Worm (Caenorhabditis elegans) whole organism, midembryonic: ENCODE data around the gene F10G7.5.

Experiments
- cog-1 ChIP-seq: sonication (generic microtip); optimal IDR thresholded peaks from 2 replicates; lab custom pipeline; 2016; ENCODE audit warnings: missing genetic modification characterization, missing compliant biosample characterization
- flt-1 ChIP-seq: fragments of 200-800 bp; sonication (Bioruptor generic); IDR thresholded peaks from 2 replicates; pipeline ENCODE4 v1.3.6; 2022; ENCODE audit warnings: missing genetic modification characterization, missing compliant biosample characterization
- med-1 ChIP-seq: sonication (generic microtip); optimal IDR thresholded peaks from 2 replicates; lab custom pipeline; 2017; ENCODE audit warnings: missing genetic modification characterization, mild to moderate bottlenecking, missing compliant biosample characterization, antibody characterized with exemption, missing genetic modification reagents; ENCODE audit not compliant: insufficient read depth
- ref-1 ChIP-seq: fragments of 200-800 bp; sonication (Bioruptor generic); conservative IDR thresholded peaks from 2 replicates; pipeline ENCODE4 v1.3.6; 2022; ENCODE audit warnings: missing genetic modification reagents, missing genetic modification characterization, missing compliant biosample characterization

DNA sequence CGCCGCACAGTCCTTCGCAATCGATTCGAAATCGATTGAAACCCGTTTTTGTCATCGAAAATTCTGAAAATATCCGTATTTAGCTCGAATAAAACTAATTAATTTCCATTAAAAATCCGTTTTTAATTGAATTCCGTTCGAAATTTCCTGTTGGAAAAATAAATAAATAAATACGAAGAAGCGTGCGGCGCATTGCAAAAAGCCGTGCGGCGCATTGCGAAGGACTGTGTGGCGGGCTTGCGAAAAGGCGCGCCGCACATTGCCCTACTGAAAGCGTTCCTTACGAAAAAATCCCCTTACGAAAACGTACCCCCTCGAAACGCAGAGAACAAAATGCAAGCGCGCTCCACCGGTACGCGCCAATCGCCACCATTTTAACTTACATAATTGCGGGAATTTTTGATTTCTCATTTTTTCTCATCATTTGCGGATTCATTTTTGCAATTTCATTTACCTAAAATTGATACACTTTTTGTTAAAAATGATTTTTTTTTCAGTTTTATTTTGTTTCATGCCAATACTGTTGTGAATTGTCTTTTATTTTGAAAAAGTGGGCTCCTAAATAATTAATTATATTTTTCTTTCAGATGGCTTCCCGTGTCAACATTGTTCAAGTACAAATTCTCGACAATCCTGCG is 8.4 kb downstream of the F10G7.5 start, which contains the start of gene unc-85:
- peak; percentile 30 for TF ChIP-seq cog-1 (tag; lab: Kevin White, UChicago)
- peak; percentile 57; the same call in 1 of the 2 replicates for TF ChIP-seq ref-1 (GFP tag; lab: Robert Waterston, UW)
- TF ChIP-seq flt-1, result peak; percentile 90
- peak; percentile 29 for TF ChIP-seq med-1 (GFP tag; lab: Kevin White, UChicago)
